Fruit fly (Drosophila melanogaster) whole organism, embryonic: ENCODE measurements around the gene Kap3.

ENCODE experiments used
- CG11085 ChIP-seq: fragments of 200-800 bp; sonication (Bioruptor generic); IDR thresholded peaks from 2 replicates; pipeline ENCODE4 v1.3.6; 2022; ENCODE audit warnings: missing biosample characterization, missing genetic modification characterization
- CG1602 ChIP-seq: fragments of 200-800 bp; sonication (Bioruptor generic); optimal IDR thresholded peaks from 3 replicates; lab custom pipeline; 2016; ENCODE audit warnings: missing biosample characterization, missing genetic modification characterization
- CG2116 ChIP-seq: fragments of 200-800 bp; sonication (Bioruptor generic); optimal IDR thresholded peaks from 3 replicates; lab custom pipeline; 2018; ENCODE audit warnings: missing biosample characterization, mild to moderate bottlenecking, missing genetic modification characterization
- Dll ChIP-seq: fragments of 200-800 bp; sonication (Bioruptor generic); IDR thresholded peaks from 4 replicates; pipeline ENCODE4 v1.3.6; 2022; ENCODE audit warnings: missing biosample characterization, missing genetic modification characterization; ENCODE audit not compliant: partially characterized antibody
- Ets97D ChIP-seq: fragments of 200-800 bp; sonication (Bioruptor generic); optimal IDR thresholded peaks from 3 replicates; lab custom pipeline; 2016; ENCODE audit warnings: missing biosample characterization, missing genetic modification characterization
- Nf-YC ChIP-seq: fragments of 200-800 bp; optimal IDR thresholded peaks from 3 replicates; lab custom pipeline; 2019; ENCODE audit warnings: missing biosample characterization, mild to moderate bottlenecking, missing genetic modification characterization, moderate library complexity
- Scr ChIP-seq: fragments of 200-800 bp; sonication (Bioruptor generic); IDR thresholded peaks from 2 replicates; pipeline ENCODE4 v1.3.6; 2022; ENCODE audit warnings: missing biosample characterization, missing genetic modification characterization; ENCODE audit not compliant: partially characterized antibody
- bbx ChIP-seq: fragments of 200-800 bp; sonication (Bioruptor generic); IDR thresholded peaks from 2 replicates; pipeline ENCODE4 v1.3.6; 2022; ENCODE audit warnings: missing biosample characterization, missing genetic modification characterization; ENCODE audit not compliant: partially characterized antibody
- danr ChIP-seq: fragments of 200-800 bp; sonication (Bioruptor generic); IDR thresholded peaks from 2 replicates; pipeline ENCODE4 v1.3.6; 2022; ENCODE audit warnings: missing biosample characterization, missing genetic modification characterization
- jigr1 ChIP-seq: fragments of 200-800 bp; sonication (Bioruptor generic); IDR thresholded peaks from 3 replicates; pipeline ENCODE4 v1.3.6; 2022; ENCODE audit warnings: missing biosample characterization, missing genetic modification characterization
- pfk ChIP-seq: fragments of 200-800 bp; sonication (Bioruptor generic); optimal IDR thresholded peaks from 2 replicates; lab custom pipeline; 2018; ENCODE audit warnings: missing biosample characterization, mild to moderate bottlenecking, missing genetic modification characterization, moderate library complexity
- pros ChIP-seq: fragments of 200-800 bp; sonication (Bioruptor generic); optimal IDR thresholded peaks from 3 replicates; lab custom pipeline; 2019; ENCODE audit warnings: missing biosample characterization, mild to moderate bottlenecking, missing genetic modification characterization, moderate library complexity

- TF ChIP-seq Dll (GFP tag; lab: Robert Waterston, UW) = no peak
- no peak for TF ChIP-seq Nf-YC
- TF ChIP-seq bbx (GFP tag; lab: Robert Waterston, UW) = no peak
- TF ChIP-seq Scr = no peak
- no peak for TF ChIP-seq CG11085 (GFP tag; lab: Robert Waterston, UW)
- TF ChIP-seq pros (GFP tag; lab: Kevin White, UChicago) = no peak
- no peak for TF ChIP-seq pfk
- TF ChIP-seq Ets97D (GFP tag; lab: Kevin White, UChicago) = no peak
- TF ChIP-seq CG2116 = no peak
- no peak for TF ChIP-seq danr (GFP tag; lab: Robert Waterston, UW)
- no peak for TF ChIP-seq CG1602 (GFP tag; lab: Kevin White, UChicago)
- TF ChIP-seq jigr1 (GFP tag; lab: Robert Waterston, UW) = no peak
These were observed 20.0 kb downstream of the Kap3 start for dm6 chrX:11319916-11320315.
